Fruit fly (Drosophila melanogaster): ENCODE measurements around the gene LManI.

Gene LManI

dm6 chr2L:10413251-10414127, 43.6 kb downstream of the LManI start, which contains the start of the genes CG5355 and Klp31E (continued):
- peak; percentile 84 for TF ChIP-seq CG12391 (tag; optimal IDR thresholded peaks at IDR 0.05)
- TF ChIP-seq CG30020 (tag; optimal IDR thresholded peaks at IDR 0.05) = peak; percentile 95
- TF ChIP-seq CG31224 (GFP tag; IDR thresholded peaks at IDR 0.05) = peak; percentile 59
- peak; percentile 65 for TF ChIP-seq vnd (GFP tag; IDR thresholded peaks at IDR 0.05; ENCODE audit: partially characterized antibody)
- no peak for TF ChIP-seq cwo (GFP tag; optimal IDR thresholded peaks at IDR 0.05)
- TF ChIP-seq kni (GFP tag; optimal IDR thresholded peaks at IDR 0.05) = no peak
- no peak for TF ChIP-seq toy (GFP tag; IDR thresholded peaks at IDR 0.05)
- peak; percentile 61 for TF ChIP-seq caup (GFP tag; optimal IDR thresholded peaks at IDR 0.05; ENCODE audit: severe bottlenecking)
- peak; percentile 65 for TF ChIP-seq CG32532 (GFP tag; IDR thresholded peaks at IDR 0.05)
- TF ChIP-seq Oli (tag; optimal IDR thresholded peaks at IDR 0.05) = peak; percentile 75
- peak; percentile 40 for TF ChIP-seq CG12219 (GFP tag; optimal IDR thresholded peaks at IDR 0.05)
- peak; percentile 60 for TF ChIP-seq CG9932 (GFP tag; IDR thresholded peaks at IDR 0.05)
- peak; percentile 84 for TF ChIP-seq Med (GFP tag)
- TF ChIP-seq CG7357 (GFP tag; IDR thresholded peaks at IDR 0.05) = peak; percentile 49; the same call in 1 of the 3 replicates
- TF ChIP-seq CG10147 (GFP tag; optimal IDR thresholded peaks at IDR 0.05) = peak; percentile 63
- no peak for TF ChIP-seq CG10321 (GFP tag; IDR thresholded peaks at IDR 0.05)
- TF ChIP-seq sna (GFP tag; IDR thresholded peaks at IDR 0.05; ENCODE audit: partially characterized antibody) = peak; percentile 75
- peak; percentile 52 for TF ChIP-seq CG33213 (GFP tag; optimal IDR thresholded peaks at IDR 0.05)
- no peak for TF ChIP-seq Kr (GFP tag; optimal IDR thresholded peaks at IDR 0.05)
- peak; percentile 1 for TF ChIP-seq CG10274 (GFP tag; optimal IDR thresholded peaks at IDR 0.05)
- TF ChIP-seq h (optimal IDR thresholded peaks at IDR 0.05) = no peak
- no peak for TF ChIP-seq CG14050 (GFP tag; IDR thresholded peaks at IDR 0.05)
- TF ChIP-seq MTF-1 (GFP tag; optimal IDR thresholded peaks at IDR 0.05; ENCODE audit: borderline replicate concordance) = peak; percentile 9
- peak; percentile 53 for TF ChIP-seq Rfx (GFP tag; IDR thresholded peaks at IDR 0.05)
- TF ChIP-seq Chrac-16 (GFP tag; optimal IDR thresholded peaks at IDR 0.05) = peak; percentile 66
- TF ChIP-seq p53 (GFP tag; optimal IDR thresholded peaks at IDR 0.05) = no peak
- peak; percentile 71; the same call in 2 of the 3 replicates for TF ChIP-seq Opbp (GFP tag; IDR thresholded peaks at IDR 0.05; ENCODE audit: partially characterized antibody)
- TF ChIP-seq Sox102F (GFP tag; optimal IDR thresholded peaks at IDR 0.05) = no peak
- TF ChIP-seq da (GFP tag; optimal IDR thresholded peaks at IDR 0.05) = peak; percentile 41
- TF ChIP-seq CG12659 (GFP tag; optimal IDR thresholded peaks at IDR 0.05) = peak; percentile 83
- peak; percentile 5 for TF ChIP-seq pnt (GFP tag; optimal IDR thresholded peaks at IDR 0.05)
- peak; percentile 38 for TF ChIP-seq D19B (GFP tag; optimal IDR thresholded peaks at IDR 0.05)
- peak; percentile 34 for TF ChIP-seq Fer1 (GFP tag; optimal IDR thresholded peaks at IDR 0.05)
- TF ChIP-seq sd (tag; optimal IDR thresholded peaks at IDR 0.05) = no peak
- peak; percentile 58 for TF ChIP-seq pum (GFP tag; optimal IDR thresholded peaks at IDR 0.05)
- peak; percentile 56 for TF ChIP-seq BtbVII (GFP tag; optimal IDR thresholded peaks at IDR 0.05)
- peak; percentile 34 for TF ChIP-seq chm (GFP tag; IDR thresholded peaks at IDR 0.05)
- peak; percentile 37 to 41 for TF ChIP-seq dpn (GFP tag; optimal IDR thresholded peaks at IDR 0.05)
- TF ChIP-seq CG5245 (GFP tag; optimal IDR thresholded peaks at IDR 0.05) = no peak
- no peak for TF ChIP-seq run (tag; optimal IDR thresholded peaks at IDR 0.05)
- TF ChIP-seq z (GFP tag; IDR thresholded peaks at IDR 0.05) = no peak
- TF ChIP-seq Nf-YC (tag; optimal IDR thresholded peaks at IDR 0.05) = peak; percentile 76
- TF ChIP-seq CG17802 (tag; optimal IDR thresholded peaks at IDR 0.05) = peak; percentile 94
- no peak; the same call in 1 of the 2 replicates for TF ChIP-seq CG3847 (GFP tag; IDR thresholded peaks at IDR 0.05)
- TF ChIP-seq Tbp (GFP tag; optimal IDR thresholded peaks at IDR 0.05) = no peak
- TF ChIP-seq ab (GFP tag; optimal IDR thresholded peaks at IDR 0.05) = no peak
- peak; percentile 89 for TF ChIP-seq wek (GFP tag; optimal IDR thresholded peaks at IDR 0.05)
- peak; percentile 88 for TF ChIP-seq row (GFP tag; IDR thresholded peaks at IDR 0.05)
- no peak for TF ChIP-seq luna (GFP tag; optimal IDR thresholded peaks at IDR 0.05)

Data from whole organism, embryonic.